Fruit fly (Drosophila melanogaster) whole organism, wandering third instar larva: ENCODE data around the gene CG4073.

Experiments used
- Abd-B ChIP-seq: fragments of >200 bp; optimal IDR thresholded peaks from 2 replicates; lab custom pipeline; 2017; ENCODE audit warnings: missing biosample characterization, missing genetic modification characterization
- Hnf4 ChIP-seq: fragments of 200-800 bp; sonication (Bioruptor generic); optimal IDR thresholded peaks from 2 replicates; lab custom pipeline; 2016; ENCODE audit warnings: missing biosample characterization, mild to moderate bottlenecking, missing genetic modification characterization
- Jra ChIP-seq: sonication (Bioruptor generic); optimal IDR thresholded peaks from 2 replicates; lab custom pipeline; 2016; ENCODE audit warnings: missing biosample characterization, missing genetic modification characterization
- Myc ChIP-seq: fragments of >200 bp; optimal IDR thresholded peaks from 2 replicates; lab custom pipeline; 2017
- br ChIP-seq: fragments of 200-800 bp; sonication (Bioruptor generic); optimal IDR thresholded peaks from 2 replicates; lab custom pipeline; 2016; ENCODE audit warnings: missing biosample characterization, missing genetic modification characterization
- h ChIP-seq: fragments of 200-800 bp; sonication (Bioruptor generic); optimal IDR thresholded peaks from 3 replicates; lab custom pipeline; 2016; ENCODE audit warnings: missing biosample characterization, mild to moderate bottlenecking, missing genetic modification characterization
- jim ChIP-seq: fragments of 175-275, 200-325 bp; sonication (Bioruptor generic); optimal IDR thresholded peaks from 2 replicates; lab custom pipeline; 2016; ENCODE audit warnings: missing biosample characterization, mild to moderate bottlenecking, missing genetic modification characterization
- lola ChIP-seq: fragments of >200 bp; optimal IDR thresholded peaks from 2 replicates; lab custom pipeline; 2017; ENCODE audit warnings: missing biosample characterization, missing genetic modification characterization
- pan ChIP-seq: fragments of >200 bp; optimal IDR thresholded peaks from 2 replicates; lab custom pipeline; 2017
- psq ChIP-seq: fragments of 200-800 bp; sonication (Bioruptor generic); optimal IDR thresholded peaks from 3 replicates; lab custom pipeline; 2017; ENCODE audit warnings: missing biosample characterization, mild to moderate bottlenecking, missing genetic modification characterization, moderate library complexity
- sage ChIP-seq: fragments of 200-800 bp; sonication (Bioruptor generic); optimal IDR thresholded peaks from 2 replicates; lab custom pipeline; 2016; ENCODE audit warnings: missing biosample characterization, mild to moderate bottlenecking, missing genetic modification characterization
- tai ChIP-seq: sonication (Bioruptor generic); optimal IDR thresholded peaks from 2 replicates; lab custom pipeline; 2016; ENCODE audit warnings: missing biosample characterization, missing genetic modification characterization

DNA sequence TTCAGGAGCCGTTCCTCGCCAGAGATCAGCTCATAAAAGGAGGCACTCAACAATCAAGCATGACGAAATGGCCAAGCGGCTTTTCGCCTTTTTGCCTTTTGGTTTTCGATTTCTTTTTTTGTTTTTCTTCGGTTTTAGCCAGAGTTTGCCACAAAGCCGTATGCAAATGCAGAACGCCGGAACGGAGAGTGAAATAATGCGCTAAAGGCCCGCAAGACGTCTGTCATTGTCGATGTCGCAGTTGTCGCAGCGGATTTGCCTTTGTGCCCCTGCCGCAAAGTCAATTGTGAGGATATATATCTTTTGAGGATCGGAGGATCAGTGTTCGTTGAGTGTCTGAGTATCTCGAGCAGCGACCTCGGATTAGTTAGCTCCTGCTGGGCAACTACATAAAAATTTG lies 46.6 kb upstream of the CG4073 start:
- TF ChIP-seq Jra (GFP tag; lab: Kevin White, UChicago) (no peak), tai (GFP tag; lab: Kevin White, UChicago) (no peak), psq (no peak), h (GFP tag; lab: Kevin White, UChicago) (no peak), Abd-B (GFP tag; lab: Kevin White, UChicago) (no peak), jim (no peak), pan (lab: Kevin White, UChicago) (no peak), Myc (lab: Kevin White, UChicago) (no peak), sage (no peak), Hnf4 (GFP tag; lab: Kevin White, UChicago) (no peak), lola (GFP tag; lab: Kevin White, UChicago) (no peak), br (GFP tag; lab: Kevin White, UChicago) (no peak)
